Fruit fly (Drosophila melanogaster) whole organism, embryonic: ENCODE data around the gene CG7101.

Experiments used
- ATbp ChIP-seq: fragments of 200-800 bp; sonication (Bioruptor generic); optimal IDR thresholded peaks from 2 replicates; lab custom pipeline; 2017; ENCODE audit warnings: missing biosample characterization, mild to moderate bottlenecking, missing genetic modification characterization, missing genetic modification reagents
- Atf6 ChIP-seq: fragments of 200-800 bp; sonication (Bioruptor generic); IDR thresholded peaks from 2 replicates; pipeline ENCODE4 v1.3.6; 2022; ENCODE audit warnings: missing biosample characterization, missing genetic modification characterization
- Blimp-1 ChIP-seq: fragments of 200-800 bp; sonication (Bioruptor generic); optimal IDR thresholded peaks from 3 replicates; lab custom pipeline; 2018; ENCODE audit warnings: missing biosample characterization, missing genetic modification characterization, mild to moderate bottlenecking, moderate library complexity, missing genetic modification reagents
- CG10979 ChIP-seq: fragments of 200-800 bp; sonication (Bioruptor generic); optimal IDR thresholded peaks from 2 replicates; lab custom pipeline; 2018; ENCODE audit warnings: missing biosample characterization, mild to moderate bottlenecking, missing genetic modification characterization, moderate library complexity
- CG12236 ChIP-seq: fragments of 200-800 bp; sonication (Bioruptor generic); optimal IDR thresholded peaks from 2 replicates; lab custom pipeline; 2016; ENCODE audit warnings: missing biosample characterization, missing genetic modification characterization
- CG1603 ChIP-seq: fragments of 200-800 bp; sonication (Bioruptor generic); optimal IDR thresholded peaks from 2 replicates; lab custom pipeline; 2019; ENCODE audit warnings: missing biosample characterization, mild to moderate bottlenecking, missing genetic modification characterization, moderate library complexity
- CG17802 ChIP-seq: fragments of 200-800 bp; sonication (Bioruptor generic); optimal IDR thresholded peaks from 2 replicates; lab custom pipeline; 2018; ENCODE audit warnings: missing biosample characterization, mild to moderate bottlenecking, missing genetic modification characterization, moderate library complexity
- CG18011 ChIP-seq: fragments of 200-800 bp; sonication (Bioruptor generic); optimal IDR thresholded peaks from 2 replicates; lab custom pipeline; 2017; ENCODE audit warnings: missing biosample characterization, missing genetic modification characterization, mild to moderate bottlenecking, moderate library complexity, missing genotype
- CG2116 ChIP-seq: fragments of 200-800 bp; sonication (Bioruptor generic); optimal IDR thresholded peaks from 3 replicates; lab custom pipeline; 2018; ENCODE audit warnings: missing biosample characterization, mild to moderate bottlenecking, missing genetic modification characterization
- CG2889 ChIP-seq: fragments of 200-800 bp; sonication (Bioruptor generic); IDR thresholded peaks from 3 replicates; pipeline ENCODE4 v1.3.6; 2022; ENCODE audit warnings: missing biosample characterization, missing genetic modification characterization
- CG30403 ChIP-seq: fragments of 200-800 bp; sonication (Bioruptor generic); optimal IDR thresholded peaks from 3 replicates; lab custom pipeline; 2016; ENCODE audit warnings: missing biosample characterization, missing genetic modification characterization
- CG31224 ChIP-seq: fragments of 200-800 bp; sonication (Bioruptor generic); IDR thresholded peaks from 2 replicates; pipeline ENCODE4 v1.3.6; 2022; ENCODE audit warnings: missing biosample characterization, missing genetic modification characterization
- CG32767 ChIP-seq: fragments of 200-800 bp; sonication (Bioruptor generic); IDR thresholded peaks from 2 replicates; pipeline ENCODE4 v1.3.6; 2022; ENCODE audit warnings: missing biosample characterization, missing genetic modification characterization
- CG32772 ChIP-seq: fragments of 200-800 bp; sonication (Bioruptor generic); IDR thresholded peaks from 2 replicates; pipeline ENCODE4 v1.3.6; 2022; ENCODE audit warnings: missing biosample characterization, missing genetic modification characterization
- CG3995 ChIP-seq: fragments of 200-800 bp; sonication (Bioruptor generic); optimal IDR thresholded peaks from 3 replicates; lab custom pipeline; 2016; ENCODE audit warnings: missing biosample characterization, missing genetic modification characterization
- CG4328 ChIP-seq: fragments of 200-800 bp; sonication (Bioruptor generic); optimal IDR thresholded peaks from 3 replicates; lab custom pipeline; 2017; ENCODE audit warnings: missing biosample characterization, missing genetic modification reagents, missing genetic modification characterization
- CG4820 ChIP-seq: fragments of 200-800 bp; sonication (Bioruptor generic); optimal IDR thresholded peaks from 3 replicates; lab custom pipeline; 2016; ENCODE audit warnings: missing biosample characterization, missing genetic modification characterization
- CG5180 ChIP-seq: fragments of 200-800 bp; sonication (Bioruptor generic); optimal IDR thresholded peaks from 3 replicates; lab custom pipeline; 2017; ENCODE audit warnings: missing biosample characterization, missing genetic modification characterization, mild to moderate bottlenecking, moderate library complexity, missing genetic modification reagents
- CG8924 ChIP-seq: fragments of 200-800 bp; optimal IDR thresholded peaks from 3 replicates; lab custom pipeline; 2019; ENCODE audit warnings: missing biosample characterization, mild to moderate bottlenecking, missing genetic modification characterization, moderate library complexity
- CG9437 ChIP-seq: fragments of 200-800 bp; sonication (Bioruptor generic); optimal IDR thresholded peaks from 2 replicates; lab custom pipeline; 2018; ENCODE audit warnings: missing biosample characterization, mild to moderate bottlenecking, missing genetic modification characterization
- CHES-1-like ChIP-seq: fragments of 200-800 bp; sonication (Bioruptor generic); optimal IDR thresholded peaks from 2 replicates; lab custom pipeline; 2016; ENCODE audit warnings: missing biosample characterization, missing genetic modification characterization
- CTCF ChIP-seq: fragments of 200-800 bp; sonication (Bioruptor generic); optimal IDR thresholded peaks from 2 replicates; lab custom pipeline; 2017; ENCODE audit warnings: missing biosample characterization, mild to moderate bottlenecking, missing genetic modification characterization, moderate library complexity
- CrebB ChIP-seq: fragments of 200-800 bp; sonication (Bioruptor generic); optimal IDR thresholded peaks from 3 replicates; lab custom pipeline; 2018; ENCODE audit warnings: missing biosample characterization, mild to moderate bottlenecking, missing genetic modification characterization
- Dref ChIP-seq: fragments of 200-800 bp; sonication (Bioruptor generic); IDR thresholded peaks from 2 replicates; pipeline ENCODE4 v1.3.6; 2022; ENCODE audit warnings: missing biosample characterization, missing genetic modification characterization
- Ets97D ChIP-seq: fragments of 200-800 bp; sonication (Bioruptor generic); optimal IDR thresholded peaks from 3 replicates; lab custom pipeline; 2016; ENCODE audit warnings: missing biosample characterization, missing genetic modification characterization
- GATAe ChIP-seq: fragments of 200-800 bp; sonication (Bioruptor generic); conservative IDR thresholded peaks from 2 replicates; pipeline ENCODE4 v1.3.6; 2022; ENCODE audit warnings: missing biosample characterization, missing genetic modification characterization
- ab ChIP-seq: fragments of 200-800 bp; sonication (Bioruptor generic); optimal IDR thresholded peaks from 2 replicates; lab custom pipeline; 2016; ENCODE audit warnings: missing biosample characterization, missing genetic modification characterization
- al ChIP-seq: fragments of 200-800 bp; sonication (Bioruptor generic); IDR thresholded peaks from 2 replicates; pipeline ENCODE4 v1.3.6; 2022; ENCODE audit warnings: missing biosample characterization, missing genetic modification characterization
- ase ChIP-seq: fragments of 200-800 bp; sonication (Bioruptor generic); IDR thresholded peaks from 3 replicates; pipeline ENCODE4 v1.3.6; 2022; ENCODE audit warnings: missing biosample characterization, missing genetic modification characterization
- bigmax ChIP-seq: fragments of 200-800 bp; sonication (Bioruptor generic); optimal IDR thresholded peaks from 2 replicates; lab custom pipeline; 2018; ENCODE audit warnings: missing biosample characterization, mild to moderate bottlenecking, missing genetic modification characterization
- cato ChIP-seq: fragments of 200-800 bp; sonication (Bioruptor generic); optimal IDR thresholded peaks from 2 replicates; lab custom pipeline; 2016; ENCODE audit warnings: missing biosample characterization, missing genetic modification characterization, borderline replicate concordance
- da ChIP-seq: fragments of 200-800 bp; sonication (Bioruptor generic); optimal IDR thresholded peaks from 2 replicates; lab custom pipeline; 2016; ENCODE audit warnings: missing biosample characterization, missing genetic modification characterization
- ems ChIP-seq: fragments of 200-800 bp; sonication (Bioruptor generic); optimal IDR thresholded peaks from 3 replicates; lab custom pipeline; 2016; ENCODE audit warnings: missing biosample characterization, missing genetic modification characterization
- ewg ChIP-seq: fragments of 200-800 bp; sonication (Bioruptor generic); optimal IDR thresholded peaks from 3 replicates; lab custom pipeline; 2017; ENCODE audit warnings: mild to moderate bottlenecking, missing biosample characterization, missing genetic modification reagents, missing genetic modification characterization
- exex ChIP-seq: fragments of 200-800 bp; sonication (Bioruptor generic); optimal IDR thresholded peaks from 4 replicates; lab custom pipeline; 2018; ENCODE audit warnings: missing biosample characterization, mild to moderate bottlenecking, missing genetic modification characterization, moderate library complexity
- eyg ChIP-seq: fragments of 200-800 bp; sonication (Bioruptor generic); optimal IDR thresholded peaks from 3 replicates; lab custom pipeline; 2016; ENCODE audit warnings: missing biosample characterization, missing genetic modification characterization
- fru ChIP-seq: fragments of >200 bp; optimal IDR thresholded peaks from 2 replicates; lab custom pipeline; 2017
- gcm2 ChIP-seq: fragments of 200-800 bp; sonication (Bioruptor generic); optimal IDR thresholded peaks from 2 replicates; lab custom pipeline; 2016; ENCODE audit warnings: missing biosample characterization, missing genetic modification characterization
- gsb ChIP-seq: fragments of 200-800 bp; sonication (Bioruptor generic); IDR thresholded peaks from 2 replicates; pipeline ENCODE4 v1.3.6; 2022; ENCODE audit warnings: missing biosample characterization, missing genetic modification characterization
- insv ChIP-seq, 2 experiments: fragments of 200-800 bp; sonication (Bioruptor generic); optimal IDR thresholded peaks; 3 replicates each; lab custom pipeline; 2016 to 2018; ENCODE audit warnings: missing biosample characterization in 2 of 2, missing genetic modification characterization in 2 of 2
- ken ChIP-seq: fragments of 200-800 bp; sonication (Bioruptor generic); IDR thresholded peaks from 3 replicates; pipeline ENCODE4 v1.3.6; 2022; ENCODE audit warnings: missing biosample characterization, missing genetic modification characterization
- lbe ChIP-seq: fragments of 200-800 bp; sonication (Bioruptor generic); optimal IDR thresholded peaks from 2 replicates; lab custom pipeline; 2016; ENCODE audit warnings: missing biosample characterization, mild to moderate bottlenecking, missing genetic modification characterization
- nau ChIP-seq: fragments of 200-800 bp; sonication (Bioruptor generic); optimal IDR thresholded peaks from 3 replicates; lab custom pipeline; 2017; ENCODE audit warnings: missing biosample characterization, mild to moderate bottlenecking, missing genetic modification characterization, missing genetic modification reagents
- nom ChIP-seq: fragments of 200-800 bp; sonication (Bioruptor generic); optimal IDR thresholded peaks from 2 replicates; lab custom pipeline; 2017; ENCODE audit warnings: missing biosample characterization, missing genetic modification characterization, mild to moderate bottlenecking, moderate library complexity, missing genetic modification reagents
- otp ChIP-seq: fragments of 200-800 bp; sonication (Bioruptor generic); IDR thresholded peaks from 3 replicates; pipeline ENCODE4, ENCODE4 v1.3.6; 2022; ENCODE audit warnings: missing biosample characterization, missing genetic modification characterization
- peb ChIP-seq: fragments of 200-800 bp; sonication (Bioruptor generic); IDR thresholded peaks from 2 replicates; pipeline ENCODE4 v1.3.6; 2022; ENCODE audit warnings: missing biosample characterization, missing genetic modification characterization
- pzg ChIP-seq: fragments of 200-800 bp; sonication (Bioruptor generic); optimal IDR thresholded peaks from 3 replicates; lab custom pipeline; 2018; ENCODE audit warnings: missing biosample characterization, mild to moderate bottlenecking, missing genetic modification characterization, moderate library complexity
- scrt ChIP-seq: fragments of 200-800 bp; sonication (Bioruptor generic); optimal IDR thresholded peaks from 2 replicates; lab custom pipeline; 2018; ENCODE audit warnings: missing biosample characterization, mild to moderate bottlenecking, missing genetic modification characterization, moderate library complexity
- usp ChIP-seq: fragments of >200 bp; optimal IDR thresholded peaks from 2 replicates; lab custom pipeline; 2017; ENCODE audit warnings: missing biosample characterization, missing genetic modification characterization
- zf30C ChIP-seq: fragments of 200-800 bp; sonication (Bioruptor generic); optimal IDR thresholded peaks from 3 replicates; lab custom pipeline; 2018; ENCODE audit warnings: missing biosample characterization, mild to moderate bottlenecking, missing genetic modification characterization

CG7101 gene

DNA sequence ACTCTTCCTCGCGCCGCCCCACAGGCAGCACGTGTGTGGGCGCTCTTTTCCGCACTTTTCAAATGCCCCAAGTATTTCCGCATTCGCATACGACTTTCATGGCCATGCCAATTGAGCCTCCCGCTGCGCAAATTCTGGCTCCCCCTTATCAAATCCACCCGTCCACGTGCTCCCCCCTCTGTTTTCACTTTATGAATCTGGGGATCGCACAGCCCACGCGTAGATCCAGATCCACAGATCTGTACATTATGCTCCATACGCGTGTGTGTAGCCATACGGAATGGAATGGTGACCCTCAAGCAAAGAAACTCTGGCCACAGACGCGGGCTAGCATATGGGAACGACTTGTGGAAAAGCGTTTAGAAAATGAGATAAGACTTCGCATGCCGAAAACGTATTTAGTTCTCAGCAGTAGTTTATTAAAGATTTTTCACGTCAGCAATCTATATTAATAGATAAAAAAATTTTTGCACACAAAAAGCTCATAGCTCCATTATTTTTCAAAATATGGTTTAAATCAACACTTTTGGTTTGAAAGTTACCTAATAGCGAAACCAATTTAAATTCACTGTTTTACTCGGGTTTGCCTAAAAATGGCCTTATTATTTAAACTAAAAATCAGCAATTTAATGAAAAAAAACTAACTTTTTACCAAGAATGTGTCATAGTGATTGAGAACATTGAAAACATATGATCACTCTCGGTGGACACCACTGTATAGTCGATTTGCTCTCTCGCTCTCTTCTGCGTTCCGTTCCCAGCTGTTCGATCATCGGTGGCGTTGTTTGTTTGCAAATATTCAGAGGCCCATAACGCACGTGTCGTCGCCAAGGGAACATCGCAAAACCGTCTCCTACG lies 40.8 kb upstream of the CG7101 start (continued):
- TF ChIP-seq ken (no peak), cato (GFP tag; lab: Kevin White, UChicago) (peak; percentile 44), CG10979 (tag; lab: Kevin White, UChicago) (peak; percentile 57), zf30C (GFP tag; lab: Kevin White, UChicago) (no peak), CG32772 (GFP tag; lab: Robert Waterston, UW) (0 out of 2 replicates have a peak, but pooled peaks have one; percentile 17), ems (GFP tag; lab: Kevin White, UChicago) (peak; percentile 43), Atf6 (GFP tag; lab: Robert Waterston, UW) (peak; percentile 39; the same call in 1 of the 2 replicates), CG5180 (GFP tag; lab: Kevin White, UChicago) (peak; percentile 24), da (GFP tag; lab: Kevin White, UChicago) (no peak), GATAe (GFP tag; lab: Robert Waterston, UW) (no peak), CG4820 (GFP tag; lab: Kevin White, UChicago) (peak; percentile 10), usp (GFP tag; lab: Kevin White, UChicago) (no peak), exex (tag; lab: Kevin White, UChicago) (no peak), Blimp-1 (GFP tag; lab: Kevin White, UChicago) (peak; percentile 25), CG8924 (tag; lab: Kevin White, UChicago) (peak; percentile 66), ab (GFP tag; lab: Kevin White, UChicago) (no peak), otp (no peak), gcm2 (peak; percentile 19), nom (no peak), CHES-1-like (peak; percentile 70), bigmax (no peak), ase (GFP tag; lab: Robert Waterston, UW) (no peak), CG30403 (GFP tag; lab: Kevin White, UChicago) (peak; percentile 73), ATbp (peak; percentile 1), CG4328 (GFP tag; lab: Kevin White, UChicago) (peak; percentile 10), CrebB (tag; lab: Kevin White, UChicago) (no peak), fru (no peak), peb (GFP tag; lab: Robert Waterston, UW) (no peak), ewg (GFP tag; lab: Kevin White, UChicago) (peak; percentile 35), CG18011 (GFP tag; lab: Kevin White, UChicago) (peak; percentile 56), al (GFP tag; lab: Robert Waterston, UW) (peak; percentile 57; the same call in 1 of the 2 replicates), Dref (no peak), CG2116 (GFP tag; lab: Kevin White, UChicago) (peak; percentile 22), Ets97D (GFP tag; lab: Kevin White, UChicago) (peak; percentile 21), CG32767 (GFP tag; lab: Robert Waterston, UW) (no peak), CTCF (GFP tag; lab: Kevin White, UChicago) (no peak), CG17802 (tag; lab: Kevin White, UChicago) (no peak), CG2889 (GFP tag; lab: Robert Waterston, UW) (no peak), CG31224 (GFP tag; lab: Robert Waterston, UW) (peak; percentile 12; the same call in 1 of the 2 replicates), gsb (GFP tag; lab: Robert Waterston, UW) (no peak), CG3995 (peak; percentile 63), CG9437 (GFP tag; lab: Kevin White, UChicago) (peak; percentile 57), eyg (no peak), insv (GFP tag; optimal IDR thresholded peaks at IDR 0.05; lab: Kevin White, UChicago) (no peak), CG1603 (no peak), lbe (GFP tag; lab: Kevin White, UChicago) (no peak), CG12236 (GFP tag; lab: Kevin White, UChicago) (no peak), nau (peak; percentile 57), scrt (no peak), pzg (GFP tag; lab: Kevin White, UChicago) (no peak)
